Worm (Caenorhabditis elegans): ENCODE data around the gene mgl-1.

DNA sequence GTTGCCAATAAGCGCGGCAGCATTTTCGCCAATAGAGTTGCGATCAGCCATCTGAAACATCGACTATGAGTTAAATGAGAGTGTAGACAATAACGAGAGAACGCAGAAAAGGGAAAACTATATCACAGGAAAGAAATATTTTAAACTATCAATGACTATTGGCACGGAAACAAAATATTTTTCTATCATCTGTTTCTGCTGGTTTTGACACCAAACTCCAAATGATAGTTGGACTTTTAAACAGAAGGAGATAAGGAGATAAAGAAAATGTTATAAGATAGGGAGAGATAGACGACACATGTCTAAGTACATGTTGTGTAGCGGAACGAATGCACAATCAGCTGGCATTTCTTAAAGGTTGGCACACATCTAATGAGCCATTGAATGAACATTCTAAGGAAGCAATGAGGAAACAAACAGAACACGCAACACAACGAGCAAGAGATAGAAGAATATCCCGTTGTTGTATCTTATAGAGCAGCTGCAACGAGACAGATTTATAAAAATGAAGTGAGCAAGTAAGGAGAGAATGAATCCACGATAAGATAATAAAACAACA is 21.5 kb downstream of the mgl-1 start, which contains the start of gene cysl-1:
- TF ChIP-seq ztf-29 (GFP tag; IDR thresholded peaks at IDR 0.05): no peak
- TF ChIP-seq T22C8.4 (GFP tag; IDR thresholded peaks at IDR 0.05): no peak
- no peak for TF ChIP-seq cog-1 (tag; optimal IDR thresholded peaks at IDR 0.05)
- TF ChIP-seq flt-1 (GFP tag; IDR thresholded peaks at IDR 0.05): no peak
- no peak for TF ChIP-seq ref-1 (GFP tag; conservative IDR thresholded peaks at IDR 0.05)

Measured in whole organism, midembryonic.